Fruit fly (Drosophila melanogaster): ENCODE data around the gene Galt.

Galt gene

DNA sequence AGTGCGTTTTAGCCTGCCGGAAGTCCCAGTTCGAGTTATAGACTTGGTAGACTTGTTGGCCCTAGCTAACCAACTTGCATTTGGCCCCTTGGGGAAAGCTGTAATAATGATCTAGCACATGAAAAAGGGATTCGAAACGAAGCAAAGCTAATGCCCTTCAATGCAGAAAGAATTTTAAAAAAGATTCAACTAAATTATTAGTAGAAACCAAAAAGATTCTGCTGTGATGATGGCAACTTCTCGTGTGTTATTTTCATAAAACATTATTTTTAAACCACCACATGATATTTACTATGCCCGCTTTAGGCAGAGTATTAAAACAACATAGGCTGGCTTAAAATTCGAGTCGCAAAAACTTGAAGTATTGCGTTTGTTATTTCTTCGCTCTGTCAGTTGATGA, 24.2 kb upstream of the Galt start:
- no peak for TF ChIP-seq Dll (optimal IDR thresholded peaks at IDR 0.05)
- TF ChIP-seq pan (optimal IDR thresholded peaks at IDR 0.05), result no peak
- no peak for TF ChIP-seq EcR (GFP tag; optimal IDR thresholded peaks at IDR 0.05)
- no peak for TF ChIP-seq CG8478 (optimal IDR thresholded peaks at IDR 0.05)
- TF ChIP-seq psq (optimal IDR thresholded peaks at IDR 0.05), result no peak
- no peak for TF ChIP-seq usp (GFP tag; optimal IDR thresholded peaks at IDR 0.05)

DNA sequence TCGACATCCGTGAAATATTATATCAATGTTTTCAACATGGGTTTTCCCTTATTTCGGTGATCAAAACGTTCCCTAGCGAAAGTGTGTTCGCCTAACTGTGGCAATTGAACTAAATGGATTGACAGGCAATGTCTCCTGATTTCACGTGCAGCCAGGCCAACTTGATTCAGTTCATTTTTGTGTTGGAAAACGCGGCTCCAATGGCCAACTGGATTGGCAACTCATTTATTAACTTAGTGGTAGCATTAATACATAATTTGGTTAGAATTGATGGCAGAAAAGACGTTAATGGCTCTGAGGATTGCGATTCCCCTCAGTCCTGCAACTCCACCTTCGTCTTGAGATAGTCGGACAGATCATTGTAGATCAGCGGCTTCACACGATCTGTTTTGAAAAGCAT, 18.8 kb upstream of the Galt start, which contains the start of gene CG11327:
Gene CG11327, minus strand, starts transcription at position 101 of the 400 bp plus-strand sequence.
- no peak for TF ChIP-seq CG8478 (optimal IDR thresholded peaks at IDR 0.05)
- TF ChIP-seq psq (optimal IDR thresholded peaks at IDR 0.05), result no peak
- no peak for TF ChIP-seq pan (optimal IDR thresholded peaks at IDR 0.05)
- TF ChIP-seq EcR (GFP tag; optimal IDR thresholded peaks at IDR 0.05), result no peak
- TF ChIP-seq usp (GFP tag; optimal IDR thresholded peaks at IDR 0.05), result no peak
- no peak for TF ChIP-seq Dll (optimal IDR thresholded peaks at IDR 0.05)

DNA sequence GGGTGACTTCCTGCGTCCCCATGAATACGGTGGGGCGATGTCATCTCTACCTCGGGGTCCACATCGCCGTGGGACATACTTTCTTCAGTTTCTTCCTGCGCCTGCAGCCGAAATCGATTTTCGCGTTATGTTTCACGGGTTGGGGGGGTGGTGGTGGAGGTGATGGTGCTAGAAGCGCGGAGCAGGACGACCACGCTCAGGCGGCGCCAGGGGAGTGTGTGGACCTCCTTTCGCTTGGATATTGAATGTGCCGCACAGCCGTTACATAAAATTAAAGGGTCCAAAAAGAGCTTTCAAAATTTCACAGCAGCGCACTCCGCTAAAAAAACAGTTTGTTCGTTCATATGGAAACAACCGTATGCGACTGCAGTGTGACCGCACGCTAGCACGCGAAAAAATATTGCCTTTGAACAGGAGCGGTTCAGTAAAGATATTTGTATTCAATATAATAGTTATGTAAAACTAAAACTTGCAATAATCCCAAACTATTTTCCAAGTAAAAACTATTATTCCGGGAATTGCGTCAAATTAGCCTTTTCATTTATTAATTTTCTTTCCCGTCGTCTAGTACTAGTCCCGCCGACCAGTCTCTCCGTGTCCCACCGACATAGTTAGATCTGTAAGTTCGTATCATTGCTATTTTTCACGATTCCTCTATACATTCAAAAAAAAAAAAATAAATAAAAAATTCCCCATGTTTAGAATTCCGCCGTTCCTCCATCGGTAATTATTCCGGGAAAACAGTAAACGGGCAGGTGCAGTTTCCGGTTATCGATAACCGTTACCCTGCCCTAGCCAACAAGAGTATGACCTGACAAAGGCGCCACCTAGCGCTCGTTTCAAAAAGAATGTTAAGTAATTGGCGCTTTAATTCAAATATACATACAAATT, 16.4 kb upstream of the Galt start, which contains the start of gene Nhe3:
Gene Nhe3, minus strand, starts transcription at position 373 of the 891 bp plus-strand sequence.
- no peak for TF ChIP-seq psq (optimal IDR thresholded peaks at IDR 0.05)
- TF ChIP-seq Dll (optimal IDR thresholded peaks at IDR 0.05), result no peak

DNA sequence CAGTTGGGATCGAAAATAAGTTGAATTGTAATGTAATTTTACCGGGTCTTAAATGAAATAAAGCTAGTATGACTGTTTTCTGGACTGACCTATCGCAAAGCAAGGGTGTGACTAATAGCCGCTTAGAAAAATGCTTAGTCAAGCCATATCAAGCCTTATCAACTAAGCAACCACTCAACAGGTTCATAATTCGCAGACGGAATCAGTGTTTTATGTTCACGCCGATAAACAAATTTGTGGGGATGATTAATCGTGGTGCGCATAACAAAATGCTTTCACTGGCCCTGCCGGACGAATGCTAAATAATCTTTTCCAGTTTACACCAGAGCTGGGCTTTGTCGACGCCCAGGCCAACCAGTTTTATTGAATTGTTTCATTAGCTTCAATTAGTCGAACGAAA, 15.1 kb upstream of the Galt start:
- TF ChIP-seq usp (GFP tag; optimal IDR thresholded peaks at IDR 0.05) (no peak), CG8478 (optimal IDR thresholded peaks at IDR 0.05) (no peak), pan (optimal IDR thresholded peaks at IDR 0.05) (no peak), psq (optimal IDR thresholded peaks at IDR 0.05) (no peak), EcR (GFP tag; optimal IDR thresholded peaks at IDR 0.05) (no peak), Dll (optimal IDR thresholded peaks at IDR 0.05) (no peak)

DNA sequence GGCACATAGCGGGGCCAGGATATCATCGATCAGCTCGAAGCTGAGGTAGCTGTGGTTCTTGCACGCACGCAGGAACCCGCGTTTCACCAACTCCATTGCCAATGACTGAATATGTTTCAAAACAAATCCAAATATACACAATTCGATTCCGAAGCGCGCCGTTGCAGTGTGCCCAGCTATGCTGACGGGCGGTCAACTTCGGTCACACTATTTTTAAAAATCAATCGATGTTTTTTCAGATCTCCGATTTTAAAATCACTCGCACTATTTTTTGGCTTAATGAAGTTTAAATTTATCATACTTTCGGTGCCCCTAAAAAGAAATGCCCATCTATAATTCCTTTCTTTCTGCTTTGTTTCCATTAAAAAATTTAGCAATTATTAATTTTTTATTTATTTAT, 9.6 kb upstream of the Galt start, which contains the start of gene Nse1:
Gene Nse1, minus strand, starts transcription at position 173 of the 400 bp plus-strand sequence.
- no peak for TF ChIP-seq CG8478 (optimal IDR thresholded peaks at IDR 0.05)

DNA sequence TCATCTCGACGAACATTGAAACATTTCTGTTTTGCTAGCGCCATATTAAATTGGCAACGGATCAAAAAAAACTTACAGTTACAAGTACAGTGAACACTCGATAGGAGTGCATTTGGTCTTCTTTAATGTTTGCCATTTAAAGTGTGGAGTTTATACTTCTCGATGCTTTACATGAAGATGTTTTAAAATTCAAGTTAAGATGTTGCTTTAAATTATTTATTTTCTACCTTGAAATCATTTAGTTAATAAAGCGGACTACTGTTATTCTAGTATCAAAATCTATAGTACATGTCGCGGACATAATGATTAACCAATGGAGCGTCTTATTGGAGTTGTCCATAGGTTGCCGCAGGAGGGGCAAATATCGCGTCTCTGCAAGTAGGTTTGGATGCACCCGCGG, 8.7 kb upstream of the Galt start, which contains the start of gene cort:
Gene cort, minus strand, starts transcription at position 101 of the 400 bp plus-strand sequence.
- TF ChIP-seq psq (optimal IDR thresholded peaks at IDR 0.05), result no peak

DNA sequence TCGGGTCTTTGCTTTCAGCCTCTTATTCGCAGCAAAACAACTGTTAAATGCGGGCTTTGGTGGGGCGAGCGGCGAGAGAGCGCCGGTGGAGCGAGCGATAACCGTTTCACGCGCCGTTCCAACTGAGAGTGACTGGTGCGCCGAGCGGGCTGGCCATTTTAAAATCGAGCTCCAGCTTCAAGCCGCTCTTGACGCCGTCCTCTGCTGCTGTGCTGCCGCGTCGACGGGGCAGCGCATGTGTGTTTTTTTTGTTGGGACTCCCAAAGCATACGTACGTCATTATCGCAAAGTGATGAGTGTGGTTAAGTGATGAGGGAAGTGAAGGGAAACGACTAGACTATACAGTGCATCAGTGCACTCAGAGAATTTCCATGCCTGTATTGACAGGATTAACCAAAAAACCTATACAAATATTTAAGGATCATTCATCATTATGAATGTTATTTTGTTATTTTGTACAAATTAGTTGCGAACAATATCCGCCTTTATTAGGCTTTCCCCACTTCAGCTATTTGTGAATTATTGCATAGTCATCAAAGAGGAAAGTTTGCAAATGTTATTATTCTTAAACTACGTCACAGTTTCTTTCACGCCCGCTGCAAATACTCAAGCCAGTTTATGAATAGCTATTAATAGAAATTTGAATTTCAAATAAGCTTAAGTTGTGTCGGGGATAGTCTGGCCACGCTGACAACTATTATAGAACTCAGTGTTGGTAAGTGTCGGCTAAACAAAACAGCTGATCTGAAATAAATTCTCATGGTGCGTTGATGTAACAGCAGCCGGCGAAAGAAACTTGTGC, 5.6 kb upstream of the Galt start, which contains the start of gene Spn27A:
Gene Spn27A, minus strand, starts transcription at position 137 of the 802 bp plus-strand sequence.
- TF ChIP-seq Dll (optimal IDR thresholded peaks at IDR 0.05) (no peak), CG8478 (optimal IDR thresholded peaks at IDR 0.05) (no peak), psq (optimal IDR thresholded peaks at IDR 0.05) (no peak), pan (optimal IDR thresholded peaks at IDR 0.05) (no peak), usp (GFP tag; optimal IDR thresholded peaks at IDR 0.05) (no peak), EcR (GFP tag; optimal IDR thresholded peaks at IDR 0.05) (no peak)

DNA sequence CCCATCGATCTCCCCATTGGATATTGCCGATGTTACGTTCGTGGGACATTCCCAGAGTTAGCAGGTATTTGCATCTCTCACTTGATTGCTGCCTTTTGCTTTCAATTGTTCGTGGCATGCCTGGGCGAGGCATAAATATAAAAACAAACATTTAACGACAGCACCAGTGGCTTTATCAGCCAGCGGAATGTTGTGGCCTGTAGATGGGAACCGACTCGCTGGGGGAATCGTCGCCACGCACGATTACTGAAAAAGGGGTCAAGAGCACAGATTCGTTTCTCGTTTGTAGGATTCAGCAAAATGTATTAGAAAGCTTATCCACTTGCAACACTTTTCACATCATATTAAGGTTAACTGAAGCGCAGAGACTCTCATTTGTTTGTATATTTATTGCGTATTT, 3.6 kb upstream of the Galt start:
- TF ChIP-seq pan (optimal IDR thresholded peaks at IDR 0.05) (no peak), usp (GFP tag; optimal IDR thresholded peaks at IDR 0.05) (no peak), CG8478 (optimal IDR thresholded peaks at IDR 0.05) (no peak), EcR (GFP tag; optimal IDR thresholded peaks at IDR 0.05) (no peak)

DNA sequence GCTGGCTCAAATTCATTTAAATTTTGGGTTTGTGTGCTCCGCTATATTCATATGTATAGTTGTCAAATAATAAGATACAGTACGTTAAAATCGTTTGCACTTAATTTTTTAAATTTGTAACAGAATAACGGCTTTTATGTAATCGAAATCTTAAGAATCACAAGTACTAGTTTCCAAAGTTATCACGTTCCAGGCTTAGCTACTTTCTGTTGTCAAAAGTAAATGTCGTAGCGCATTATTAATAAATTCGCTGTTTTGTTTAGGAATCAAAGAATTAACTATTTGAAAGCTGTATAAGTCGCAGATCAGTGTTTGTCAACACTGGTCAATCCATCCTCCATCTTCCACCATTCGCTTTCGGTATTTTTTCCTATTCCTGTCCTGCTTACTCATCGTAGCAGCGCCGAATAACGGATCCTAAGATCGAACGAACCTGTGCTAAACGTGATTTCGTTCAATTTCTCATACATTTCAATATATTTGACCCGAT, 4.2 kb downstream of the Galt start, which contains the start of the genes CG13771, CG34310 and cup:
Gene CG13771, minus strand, starts transcription at position 51 of the 490 bp plus-strand sequence.
Gene CG34310, plus strand, starts transcription at position 103 of the 490 bp plus-strand sequence.
Gene cup, plus strand, starts transcription at position 103 of the 490 bp plus-strand sequence.
- no peak for TF ChIP-seq EcR (GFP tag; optimal IDR thresholded peaks at IDR 0.05)
- TF ChIP-seq psq (optimal IDR thresholded peaks at IDR 0.05), result no peak
- TF ChIP-seq Dll (optimal IDR thresholded peaks at IDR 0.05), result no peak
- TF ChIP-seq usp (GFP tag; optimal IDR thresholded peaks at IDR 0.05), result no peak

DNA sequence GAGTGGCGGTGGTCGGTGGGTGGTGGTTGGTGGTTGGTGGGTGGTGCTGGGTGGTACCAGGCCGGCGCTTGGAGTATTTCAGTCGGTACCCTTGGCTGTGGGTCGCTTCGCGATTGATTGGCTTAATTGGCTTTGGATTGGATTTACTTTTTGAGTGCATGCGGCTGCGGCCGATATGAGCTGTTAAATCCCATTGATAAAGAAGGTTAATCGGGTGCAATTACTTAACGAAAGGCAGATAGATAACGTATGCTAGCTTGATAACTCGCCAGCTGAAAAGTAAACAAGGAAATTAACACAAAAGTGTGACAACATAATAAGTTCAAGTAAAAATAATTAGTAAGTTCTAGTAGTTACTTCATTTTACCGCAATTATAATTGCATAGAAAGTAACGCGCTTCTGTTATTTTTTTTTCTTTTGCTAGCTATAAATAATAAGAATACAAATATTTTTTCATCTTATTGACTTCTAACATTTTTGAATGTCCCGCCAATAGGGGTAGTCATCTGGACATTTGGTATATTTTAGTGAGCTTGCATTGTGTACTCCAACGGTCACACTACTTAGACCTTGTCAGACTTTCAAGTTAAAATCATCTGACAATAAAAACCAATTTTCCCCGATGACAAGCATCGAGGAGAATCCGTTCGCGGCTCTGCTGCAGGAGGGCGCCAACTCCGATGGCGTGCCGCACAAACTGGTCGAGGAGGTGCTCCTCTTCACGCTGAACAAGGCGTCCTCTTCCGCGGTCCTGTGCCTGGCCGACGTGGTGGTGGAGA, 9.7 kb downstream of the Galt start, which contains the start of the genes CG31636 and Ube4A:
Gene CG31636, minus strand, starts transcription at position 184 of the 780 bp plus-strand sequence.
Gene Ube4A, plus strand, starts transcription at position 549 of the 780 bp plus-strand sequence.
- TF ChIP-seq pan (optimal IDR thresholded peaks at IDR 0.05) (peak; percentile 54), CG8478 (optimal IDR thresholded peaks at IDR 0.05) (no peak), psq (optimal IDR thresholded peaks at IDR 0.05) (no peak)

DNA sequence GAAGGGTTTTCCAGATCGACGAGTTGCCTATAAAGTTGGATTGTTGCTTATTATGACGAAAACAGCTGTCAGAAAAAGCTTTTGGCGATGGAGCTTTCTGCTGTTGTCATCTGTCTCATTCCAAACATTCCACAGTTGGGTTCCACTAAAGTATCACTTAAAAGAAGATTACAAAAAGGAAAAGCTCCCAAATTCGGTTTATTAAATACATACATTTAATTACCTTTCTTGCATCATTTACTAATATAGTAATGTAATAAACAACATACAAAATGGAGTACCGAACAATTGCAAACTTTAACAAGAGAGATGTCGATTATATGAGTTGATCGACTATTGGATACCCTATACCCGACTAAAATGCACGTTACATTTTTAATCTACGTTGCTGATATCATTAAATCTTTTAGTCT, 11.6 kb downstream of the Galt start, which contains the start of gene CG31633:
Gene CG31633, minus strand, starts transcription at position 58 of the 413 bp plus-strand sequence.
- TF ChIP-seq usp (GFP tag; optimal IDR thresholded peaks at IDR 0.05) (no peak), Dll (optimal IDR thresholded peaks at IDR 0.05) (no peak), EcR (GFP tag; optimal IDR thresholded peaks at IDR 0.05) (no peak), psq (optimal IDR thresholded peaks at IDR 0.05) (no peak), CG8478 (optimal IDR thresholded peaks at IDR 0.05) (no peak), pan (optimal IDR thresholded peaks at IDR 0.05) (no peak)
